Fruit fly (Drosophila melanogaster) whole organism, embryonic: ENCODE measurements around the gene CG34269.
A peak's percentile ranks its signal among the peaks of the same experiment; 100 is the strongest.

ENCODE experiments used
- Bdp1 ChIP-seq: fragments of 200-800 bp; sonication (Bioruptor generic); optimal IDR thresholded peaks from 3 replicates; lab custom pipeline; 2016; ENCODE audit warnings: missing biosample characterization, missing genetic modification characterization
- CG11247 ChIP-seq: fragments of 200-800 bp; sonication (Bioruptor generic); IDR thresholded peaks from 2 replicates; pipeline ENCODE4 v1.3.6; 2022; ENCODE audit warnings: missing biosample characterization, missing genetic modification characterization
- CG11456 ChIP-seq: fragments of 200-800 bp; sonication (Bioruptor generic); IDR thresholded peaks from 3 replicates; pipeline ENCODE4 v1.3.6; 2022; ENCODE audit warnings: missing biosample characterization, missing genetic modification characterization
- CG11504 ChIP-seq: fragments of 200-800 bp; sonication (Bioruptor generic); optimal IDR thresholded peaks from 3 replicates; lab custom pipeline; 2019; ENCODE audit warnings: missing biosample characterization, mild to moderate bottlenecking, missing genetic modification characterization, moderate library complexity
- CG11696 ChIP-seq: fragments of 200-800 bp; sonication (Bioruptor generic); IDR thresholded peaks from 2 replicates; pipeline ENCODE4 v1.3.6; 2022; ENCODE audit warnings: missing biosample characterization, missing genetic modification characterization
- CG12071 ChIP-seq: fragments of 200-800 bp; sonication (Bioruptor generic); optimal IDR thresholded peaks from 3 replicates; lab custom pipeline; 2018; ENCODE audit warnings: missing biosample characterization, mild to moderate bottlenecking, missing genetic modification characterization
- CG12299 ChIP-seq: fragments of 200-800 bp; sonication (Bioruptor generic); optimal IDR thresholded peaks from 2 replicates; lab custom pipeline; 2018; ENCODE audit warnings: missing biosample characterization, mild to moderate bottlenecking, missing genetic modification characterization
- CG13424 ChIP-seq: fragments of 200-800 bp; sonication (Bioruptor generic); optimal IDR thresholded peaks from 2 replicates; lab custom pipeline; 2019; ENCODE audit warnings: missing biosample characterization, mild to moderate bottlenecking, missing genetic modification characterization, moderate library complexity
- CG14965 ChIP-seq: fragments of 200-800 bp; sonication (Bioruptor generic); optimal IDR thresholded peaks from 2 replicates; lab custom pipeline; 2016; ENCODE audit warnings: missing biosample characterization, missing genetic modification characterization, borderline replicate concordance
- CG15269 ChIP-seq: fragments of 200-800 bp; sonication (Bioruptor generic); optimal IDR thresholded peaks from 2 replicates; lab custom pipeline; 2018; ENCODE audit warnings: missing biosample characterization, mild to moderate bottlenecking, missing genetic modification characterization, moderate library complexity
- CG17359 ChIP-seq: fragments of 200-800 bp; sonication (Bioruptor generic); optimal IDR thresholded peaks from 3 replicates; lab custom pipeline; 2018; ENCODE audit warnings: missing biosample characterization, mild to moderate bottlenecking, missing genetic modification characterization, moderate library complexity
- CG1792 ChIP-seq: fragments of 200-800 bp; sonication (Bioruptor generic); optimal IDR thresholded peaks from 2 replicates; lab custom pipeline; 2016; ENCODE audit warnings: missing biosample characterization, missing genetic modification characterization
- CG2712 ChIP-seq: fragments of 200-800 bp; optimal IDR thresholded peaks from 3 replicates; lab custom pipeline; 2019; ENCODE audit warnings: missing biosample characterization, mild to moderate bottlenecking, missing genetic modification characterization, moderate library complexity
- CG30431 ChIP-seq: fragments of 200-800 bp; sonication (Bioruptor generic); optimal IDR thresholded peaks from 2 replicates; lab custom pipeline; 2017; ENCODE audit warnings: missing biosample characterization, missing genetic modification characterization
- CG31365 ChIP-seq: fragments of 200-800 bp; sonication (Bioruptor generic); optimal IDR thresholded peaks from 2 replicates; lab custom pipeline; 2018; ENCODE audit warnings: missing biosample characterization, mild to moderate bottlenecking, missing genetic modification characterization
- CG34376 ChIP-seq: fragments of 200-800 bp; sonication (Bioruptor generic); optimal IDR thresholded peaks from 2 replicates; lab custom pipeline; 2018; ENCODE audit warnings: missing biosample characterization, mild to moderate bottlenecking, missing genetic modification characterization
- CG4360 ChIP-seq: fragments of 200-800 bp; sonication (Bioruptor generic); IDR thresholded peaks from 2 replicates; pipeline ENCODE4 v1.3.6; 2022; ENCODE audit warnings: missing biosample characterization, missing genetic modification characterization
- CG6683 ChIP-seq: fragments of 200-800 bp; sonication (Bioruptor generic); optimal IDR thresholded peaks from 2 replicates; lab custom pipeline; 2017; ENCODE audit warnings: missing biosample characterization, mild to moderate bottlenecking, missing genetic modification characterization, missing genetic modification reagents
- CG6765 ChIP-seq: fragments of 200-800 bp; sonication (Bioruptor generic); optimal IDR thresholded peaks from 3 replicates; lab custom pipeline; 2017; ENCODE audit warnings: missing biosample characterization, mild to moderate bottlenecking, missing genetic modification characterization
- CG7839 ChIP-seq: fragments of 200-800 bp; sonication (Bioruptor generic); optimal IDR thresholded peaks from 3 replicates; lab custom pipeline; 2018; ENCODE audit warnings: missing biosample characterization, mild to moderate bottlenecking, missing genetic modification characterization, moderate library complexity
- CG7928 ChIP-seq: fragments of 200-800 bp; sonication (Bioruptor generic); optimal IDR thresholded peaks from 2 replicates; lab custom pipeline; 2017; ENCODE audit warnings: missing biosample characterization, mild to moderate bottlenecking, missing genetic modification characterization
- CG8089 ChIP-seq: fragments of 200-800 bp; sonication (Bioruptor generic); optimal IDR thresholded peaks from 3 replicates; lab custom pipeline; 2016; ENCODE audit warnings: missing biosample characterization, missing genetic modification characterization
- CG8765 ChIP-seq: fragments of 200-800 bp; sonication (Bioruptor generic); IDR thresholded peaks from 2 replicates; pipeline ENCODE4 v1.3.6; 2022; ENCODE audit warnings: missing biosample characterization, missing genetic modification characterization
- CG9437 ChIP-seq: fragments of 200-800 bp; sonication (Bioruptor generic); optimal IDR thresholded peaks from 2 replicates; lab custom pipeline; 2018; ENCODE audit warnings: missing biosample characterization, mild to moderate bottlenecking, missing genetic modification characterization
- CkIIα-i1 ChIP-seq: fragments of 200-800 bp; sonication (Bioruptor generic); IDR thresholded peaks from 2 replicates; pipeline ENCODE4 v1.3.6; 2022; ENCODE audit warnings: missing biosample characterization, missing genetic modification characterization
- Drgx ChIP-seq: fragments of 200-800 bp; sonication (Bioruptor generic); IDR thresholded peaks from 2 replicates; pipeline ENCODE4 v1.3.6; 2022; ENCODE audit warnings: missing biosample characterization, missing genetic modification characterization
- ERR ChIP-seq: fragments of 200-800 bp; sonication (Bioruptor generic); optimal IDR thresholded peaks from 2 replicates; lab custom pipeline; 2016; ENCODE audit warnings: missing biosample characterization, missing genetic modification characterization
- Eip74EF ChIP-seq, 2 experiments: fragments of 200-800 bp in 1 of 2; fragments of >200 bp in 1 of 2; sonication (Bioruptor generic) in 1 of 2; optimal IDR thresholded peaks; 2 replicates each; lab custom pipeline; 2017 to 2019; ENCODE audit warnings: missing biosample characterization in 2 of 2, missing genetic modification characterization in 2 of 2, mild to moderate bottlenecking in 1 of 2, moderate library complexity in 1 of 2
- Hr39 ChIP-seq: fragments of >200 bp; optimal IDR thresholded peaks from 2 replicates; lab custom pipeline; 2017
- Med ChIP-seq: fragments of 200-800 bp; sonication (Bioruptor generic); peaks from one replicate; lab custom pipeline; 2016; ENCODE audit warnings: missing biosample characterization, missing genetic modification characterization, mild to moderate bottlenecking, inconsistent platforms, moderate library complexity
- NK7.1 ChIP-seq: fragments of 200-800 bp; sonication (Bioruptor generic); optimal IDR thresholded peaks from 3 replicates; lab custom pipeline; 2016; ENCODE audit warnings: missing biosample characterization, missing genetic modification characterization
- bigmax ChIP-seq: fragments of 200-800 bp; sonication (Bioruptor generic); optimal IDR thresholded peaks from 2 replicates; lab custom pipeline; 2018; ENCODE audit warnings: missing biosample characterization, mild to moderate bottlenecking, missing genetic modification characterization
- crp ChIP-seq, 2 experiments: fragments of 200-800 bp; sonication (Bioruptor generic); optimal IDR thresholded peaks; 2 replicates in 1 of 2; 3 replicates in 1 of 2; lab custom pipeline; 2017; ENCODE audit warnings: missing biosample characterization in 2 of 2, missing genetic modification characterization in 2 of 2, mild to moderate bottlenecking in 1 of 2, moderate library complexity in 1 of 2
- dm ChIP-seq: fragments of 200-800 bp; sonication (Bioruptor generic); optimal IDR thresholded peaks from 3 replicates; lab custom pipeline; 2016; ENCODE audit warnings: missing biosample characterization, missing genetic modification characterization
- eve ChIP-seq, 2 experiments: fragments of >200 bp; optimal IDR thresholded peaks; 2 replicates each; lab custom pipeline; 2017; ENCODE audit warnings: missing biosample characterization in 2 of 2, missing genetic modification characterization in 2 of 2
- gce ChIP-seq: fragments of 200-800 bp; sonication (Bioruptor generic); IDR thresholded peaks from 3 replicates; pipeline ENCODE4 v1.3.6; 2022; ENCODE audit warnings: missing biosample characterization, missing genetic modification characterization
- hth ChIP-seq: fragments of >200 bp; optimal IDR thresholded peaks from 2 replicates; lab custom pipeline; 2017; ENCODE audit warnings: inconsistent platforms
- knrl ChIP-seq: fragments of 200-800 bp; sonication (Bioruptor generic); IDR thresholded peaks from 3 replicates; pipeline ENCODE4 v1.3.6; 2022; ENCODE audit warnings: missing biosample characterization, missing genetic modification characterization; ENCODE audit not compliant: partially characterized antibody
- lbe ChIP-seq: fragments of 200-800 bp; sonication (Bioruptor generic); optimal IDR thresholded peaks from 2 replicates; lab custom pipeline; 2016; ENCODE audit warnings: missing biosample characterization, mild to moderate bottlenecking, missing genetic modification characterization
- mam ChIP-seq: fragments of 200-800 bp; sonication (Bioruptor generic); optimal IDR thresholded peaks from 3 replicates; lab custom pipeline; 2016; ENCODE audit warnings: missing biosample characterization, missing genetic modification characterization
- mld ChIP-seq: fragments of 200-800 bp; sonication (Bioruptor generic); IDR thresholded peaks from 3 replicates; pipeline ENCODE4 v1.3.6; 2022; ENCODE audit warnings: missing biosample characterization, missing genetic modification characterization; ENCODE audit not compliant: partially characterized antibody
- p53 ChIP-seq: fragments of 200-800 bp; sonication (Bioruptor generic); optimal IDR thresholded peaks from 2 replicates; lab custom pipeline; 2016; ENCODE audit warnings: missing biosample characterization, missing genetic modification characterization
- peb ChIP-seq: fragments of 200-800 bp; sonication (Bioruptor generic); IDR thresholded peaks from 2 replicates; pipeline ENCODE4 v1.3.6; 2022; ENCODE audit warnings: missing biosample characterization, missing genetic modification characterization
- sc ChIP-seq, 3 experiments: fragments of >200 bp in 2 of 3; fragments of 200-800 bp in 1 of 3; sonication (Bioruptor generic) in 1 of 3; optimal IDR thresholded peaks; 2 replicates in 2 of 3; 3 replicates in 1 of 3; lab custom pipeline; 2017; ENCODE audit warnings: mild to moderate bottlenecking in 1 of 3, missing biosample characterization in 1 of 3, missing genetic modification characterization in 1 of 3, missing genetic modification reagents in 1 of 3
- scrt ChIP-seq: fragments of 200-800 bp; sonication (Bioruptor generic); optimal IDR thresholded peaks from 2 replicates; lab custom pipeline; 2018; ENCODE audit warnings: missing biosample characterization, mild to moderate bottlenecking, missing genetic modification characterization, moderate library complexity
- shn ChIP-seq: fragments of 200-800 bp; sonication (Bioruptor generic); optimal IDR thresholded peaks from 3 replicates; lab custom pipeline; 2016; ENCODE audit warnings: missing biosample characterization, missing genetic modification characterization
- slbo ChIP-seq: fragments of 200-800 bp; sonication (Bioruptor generic); IDR thresholded peaks from 2 replicates; pipeline ENCODE4 v1.3.6; 2022; ENCODE audit warnings: missing biosample characterization, missing genetic modification characterization
- slp2 ChIP-seq: fragments of 200-800 bp; sonication (Bioruptor generic); optimal IDR thresholded peaks from 2 replicates; lab custom pipeline; 2016; ENCODE audit warnings: missing biosample characterization, missing genetic modification characterization
- toy ChIP-seq: fragments of 200-800 bp; sonication (Bioruptor generic); IDR thresholded peaks from 2 replicates; pipeline ENCODE4 v1.3.6; 2022; ENCODE audit warnings: missing biosample characterization, missing genetic modification characterization
- zen2 ChIP-seq: fragments of 200-800 bp; sonication (Bioruptor generic); IDR thresholded peaks from 3 replicates; pipeline ENCODE4 v1.3.6; 2022; ENCODE audit warnings: missing biosample characterization, missing genetic modification characterization; ENCODE audit not compliant: partially characterized antibody

Gene CG34269

dm6 chr3L:552950-553349 lies 24.8 kb downstream of the CG34269 start (continued):
- peak; percentile 92 for TF ChIP-seq CG11696
- peak; percentile 50 for TF ChIP-seq scrt (GFP tag; lab: Kevin White, UChicago)
- peak; percentile 34 for TF ChIP-seq Bdp1 (GFP tag; lab: Kevin White, UChicago)
- peak; percentile 42 for TF ChIP-seq CG6683 (GFP tag; lab: Kevin White, UChicago)
- peak; percentile 55; the same call in 1 of the 2 replicates for TF ChIP-seq peb (GFP tag; lab: Robert Waterston, UW)
- TF ChIP-seq lbe (GFP tag; lab: Kevin White, UChicago), result peak; percentile 88
- TF ChIP-seq CG7928 (GFP tag; lab: Kevin White, UChicago), result peak; percentile 40
- peak; percentile 82 for TF ChIP-seq slbo (GFP tag; lab: Robert Waterston, UW)
- TF ChIP-seq eve (GFP tag; optimal IDR thresholded peaks at IDR 0.05; lab: Kevin White, UChicago), result peak in 1 of 2 experiments; percentile 91
- TF ChIP-seq CG9437 (GFP tag; lab: Kevin White, UChicago), result peak; percentile 54
- TF ChIP-seq CG12299 (tag; lab: Kevin White, UChicago), result peak; percentile 34
- peak; percentile 52 for TF ChIP-seq CG8089 (GFP tag; lab: Kevin White, UChicago)
- TF ChIP-seq CG8765, result no peak
- TF ChIP-seq CG15269 (tag; lab: Kevin White, UChicago), result peak; percentile 87
- no peak for TF ChIP-seq hth (lab: Kevin White, UChicago)
- no peak for TF ChIP-seq toy
- peak; percentile 41 for TF ChIP-seq NK7.1 (GFP tag; lab: Kevin White, UChicago)
- no peak for TF ChIP-seq CG14965 (GFP tag; lab: Kevin White, UChicago)
- peak; percentile 49 for TF ChIP-seq CG31365 (tag; lab: Kevin White, UChicago)
- peak; percentile 62 for TF ChIP-seq slp2
- no peak for TF ChIP-seq bigmax (GFP tag; lab: Kevin White, UChicago)
- TF ChIP-seq CG13424 (tag; lab: Kevin White, UChicago), result peak; percentile 65
- TF ChIP-seq Hr39, result no peak
- peak; percentile 26 for TF ChIP-seq CG34376
- no peak for TF ChIP-seq shn (GFP tag; lab: Kevin White, UChicago)
- TF ChIP-seq dm (GFP tag; lab: Kevin White, UChicago), result peak; percentile 39
- TF ChIP-seq ERR (GFP tag; lab: Kevin White, UChicago), result peak; percentile 67
- TF ChIP-seq CkIIα-i1 (GFP tag; lab: Robert Waterston, UW), result peak; percentile 26; the same call in 1 of the 2 replicates
- TF ChIP-seq CG7839 (tag; lab: Kevin White, UChicago), result peak; percentile 81
- TF ChIP-seq CG6765 (GFP tag; lab: Kevin White, UChicago), result peak; percentile 34
- peak; percentile 66 for TF ChIP-seq CG11247 (GFP tag; lab: Robert Waterston, UW)
- peak; percentile 83 for TF ChIP-seq CG12071 (GFP tag; lab: Kevin White, UChicago)
- peak; percentile 55; the same call in 1 of the 3 replicates for TF ChIP-seq gce (GFP tag; lab: Robert Waterston, UW)
- peak; percentile 56 for TF ChIP-seq CG1792
- peak; percentile 72 for TF ChIP-seq mam (GFP tag; lab: Kevin White, UChicago)
- TF ChIP-seq CG11456 (GFP tag; lab: Robert Waterston, UW), result peak; percentile 76; the same call in 1 of the 3 replicates
- no peak for TF ChIP-seq zen2 (GFP tag; lab: Robert Waterston, UW)
- no peak for TF ChIP-seq sc (optimal IDR thresholded peaks at IDR 0.05; lab: Kevin White, UChicago)
- TF ChIP-seq sc (GFP tag; optimal IDR thresholded peaks at IDR 0.05; lab: Kevin White, UChicago), result no peak
- peak in 1 of 2 experiments; percentile 39 for TF ChIP-seq Eip74EF (GFP tag; optimal IDR thresholded peaks at IDR 0.05; lab: Kevin White, UChicago)
- peak; percentile 67 for TF ChIP-seq CG2712 (tag; lab: Kevin White, UChicago)
- no peak for TF ChIP-seq knrl
- no peak for TF ChIP-seq mld (GFP tag; lab: Robert Waterston, UW)
- peak in 1 of 2 experiments; percentile 7 for TF ChIP-seq crp (GFP tag; optimal IDR thresholded peaks at IDR 0.05; lab: Kevin White, UChicago)
- peak; percentile 85 for TF ChIP-seq CG17359 (tag; lab: Kevin White, UChicago)
- peak; percentile 32 for TF ChIP-seq p53 (GFP tag; lab: Kevin White, UChicago)
- peak; percentile 97 for TF ChIP-seq Med (GFP tag; lab: Kevin White, UChicago)
- peak; percentile 50; the same call in 1 of the 2 replicates for TF ChIP-seq CG4360 (GFP tag; lab: Robert Waterston, UW)
- peak; percentile 82 for TF ChIP-seq CG11504 (tag; lab: Kevin White, UChicago)
- peak; percentile 40 for TF ChIP-seq CG30431 (GFP tag; lab: Kevin White, UChicago)
- TF ChIP-seq Drgx (GFP tag; lab: Robert Waterston, UW), result peak; percentile 88
